Fruit fly (Drosophila melanogaster) whole organism, wandering third instar larva: ENCODE measurements around the gene gish.

ENCODE experiments used
- Dif ChIP-seq: fragments of 200-275, 200-300 bp; sonication (Bioruptor generic); optimal IDR thresholded peaks from 2 replicates; lab custom pipeline; 2018; ENCODE audit warnings: missing biosample characterization, missing genetic modification characterization; ENCODE audit not compliant: partially characterized antibody
- Hr83 ChIP-seq: fragments of 200-300 bp; sonication (Bioruptor generic); optimal IDR thresholded peaks from 2 replicates; lab custom pipeline; 2016; ENCODE audit warnings: missing biosample characterization, mild to moderate bottlenecking, missing genetic modification characterization, moderate library complexity; ENCODE audit not compliant: poor library complexity, severe bottlenecking
- Vsx2 ChIP-seq: fragments of 200-300, 225-300 bp; sonication (Bioruptor generic); optimal IDR thresholded peaks from 2 replicates; lab custom pipeline; 2018; ENCODE audit warnings: missing biosample characterization, missing genetic modification characterization; ENCODE audit not compliant: partially characterized antibody

DNA sequence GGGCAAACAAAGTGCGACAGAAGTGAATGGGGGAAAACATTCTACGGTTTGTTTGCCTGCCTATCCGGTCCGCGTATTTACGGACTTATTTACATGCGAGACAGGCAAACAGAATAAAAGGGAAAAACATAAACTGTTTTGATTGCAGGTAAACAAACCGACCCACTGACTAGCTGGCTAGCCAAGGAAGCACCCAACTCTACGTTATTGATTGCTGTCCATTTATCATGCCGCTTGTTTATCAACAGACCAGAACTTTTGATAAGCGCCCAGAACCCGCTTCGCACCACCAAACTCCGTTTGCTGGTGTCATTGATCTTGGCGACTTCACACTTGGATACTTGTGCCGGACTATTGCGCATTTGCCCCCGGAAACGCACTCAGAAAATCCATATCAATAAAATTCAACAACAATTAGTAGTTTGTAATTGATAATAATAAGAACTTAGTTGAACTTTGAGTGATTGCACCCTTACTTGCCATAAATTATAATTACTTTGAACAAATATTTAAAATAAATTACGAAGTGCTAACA is 59.6 kb downstream of the gish start:
- no peak for TF ChIP-seq Dif (GFP tag; lab: Kevin White, UChicago)
- no peak for TF ChIP-seq Hr83 (GFP tag; lab: Kevin White, UChicago)
- no peak for TF ChIP-seq Vsx2 (GFP tag; lab: Kevin White, UChicago)
